Fruit fly (Drosophila melanogaster): Measurements from ENCODE around the gene CG6983.

The CG6983 gene

dm6 chr3L:8453443-8454360 lies 4.5 kb upstream of the CG6983 start:
- TF ChIP-seq Dll (optimal IDR thresholded peaks at IDR 0.05), result no peak
- TF ChIP-seq pan (optimal IDR thresholded peaks at IDR 0.05), result no peak
- TF ChIP-seq psq (optimal IDR thresholded peaks at IDR 0.05), result no peak
- TF ChIP-seq EcR (GFP tag; optimal IDR thresholded peaks at IDR 0.05), result no peak
- TF ChIP-seq usp (GFP tag; optimal IDR thresholded peaks at IDR 0.05), result no peak
- no peak for TF ChIP-seq CG8478 (optimal IDR thresholded peaks at IDR 0.05)

- TF ChIP-seq CG8478 (optimal IDR thresholded peaks at IDR 0.05), result no peak
Measured at dm6 chr3L:8452986-8453385, 3.8 kb upstream of the CG6983 start.

dm6 chr3L:8451966-8452620 lies 2.9 kb upstream of the CG6983 start:
- TF ChIP-seq Dll (optimal IDR thresholded peaks at IDR 0.05) (no peak), pan (optimal IDR thresholded peaks at IDR 0.05) (no peak), usp (GFP tag; optimal IDR thresholded peaks at IDR 0.05) (no peak), EcR (GFP tag; optimal IDR thresholded peaks at IDR 0.05) (no peak), psq (optimal IDR thresholded peaks at IDR 0.05) (no peak), CG8478 (optimal IDR thresholded peaks at IDR 0.05) (no peak)

- TF ChIP-seq EcR (GFP tag; optimal IDR thresholded peaks at IDR 0.05) (no peak), pan (optimal IDR thresholded peaks at IDR 0.05) (no peak), Dll (optimal IDR thresholded peaks at IDR 0.05) (no peak), psq (optimal IDR thresholded peaks at IDR 0.05) (no peak), usp (GFP tag; optimal IDR thresholded peaks at IDR 0.05) (no peak)
Measured at dm6 chr3L:8450747-8451146, 1.6 kb upstream of the CG6983 start.

- no peak for TF ChIP-seq usp (GFP tag; optimal IDR thresholded peaks at IDR 0.05)
- no peak for TF ChIP-seq CG8478 (optimal IDR thresholded peaks at IDR 0.05)
- TF ChIP-seq Dll (optimal IDR thresholded peaks at IDR 0.05), result no peak
- TF ChIP-seq psq (optimal IDR thresholded peaks at IDR 0.05), result no peak
- no peak for TF ChIP-seq EcR (GFP tag; optimal IDR thresholded peaks at IDR 0.05)
- TF ChIP-seq pan (optimal IDR thresholded peaks at IDR 0.05), result no peak
Measured at dm6 chr3L:8449800-8450690, 868 bp upstream of the CG6983 start, which contains the start of gene Gug. TSS of gene Gug (plus strand) at chr3L:8449922.

dm6 chr3L:8448517-8448889 lies 674 bp downstream of the CG6983 start:
- TF ChIP-seq pan (optimal IDR thresholded peaks at IDR 0.05), result no peak
- TF ChIP-seq usp (GFP tag; optimal IDR thresholded peaks at IDR 0.05), result no peak
- TF ChIP-seq EcR (GFP tag; optimal IDR thresholded peaks at IDR 0.05), result no peak
- TF ChIP-seq Dll (optimal IDR thresholded peaks at IDR 0.05), result no peak

dm6 chr3L:8447795-8448516 lies 1.2 kb downstream of the CG6983 start:
- no peak for TF ChIP-seq pan (optimal IDR thresholded peaks at IDR 0.05)
- TF ChIP-seq Dll (optimal IDR thresholded peaks at IDR 0.05), result no peak
- TF ChIP-seq EcR (GFP tag; optimal IDR thresholded peaks at IDR 0.05), result no peak
- TF ChIP-seq psq (optimal IDR thresholded peaks at IDR 0.05), result no peak
- TF ChIP-seq usp (GFP tag; optimal IDR thresholded peaks at IDR 0.05), result no peak

- TF ChIP-seq usp (GFP tag; optimal IDR thresholded peaks at IDR 0.05) (no peak), CG8478 (optimal IDR thresholded peaks at IDR 0.05) (no peak), EcR (GFP tag; optimal IDR thresholded peaks at IDR 0.05) (no peak)
Measured at dm6 chr3L:8446050-8446781, 3.0 kb downstream of the CG6983 start.

- no peak for TF ChIP-seq CG8478 (optimal IDR thresholded peaks at IDR 0.05)
- no peak for TF ChIP-seq psq (optimal IDR thresholded peaks at IDR 0.05)
- TF ChIP-seq pan (optimal IDR thresholded peaks at IDR 0.05), result no peak
- no peak for TF ChIP-seq usp (GFP tag; optimal IDR thresholded peaks at IDR 0.05)
- no peak for TF ChIP-seq EcR (GFP tag; optimal IDR thresholded peaks at IDR 0.05)
- no peak for TF ChIP-seq Dll (optimal IDR thresholded peaks at IDR 0.05)
Measured at dm6 chr3L:8445027-8445426, 4.2 kb downstream of the CG6983 start.

dm6 chr3L:8441745-8442575 lies 7.2 kb downstream of the CG6983 start, which contains the start of gene Unr:
TSS of gene Unr (minus strand) at chr3L:8442381.
- TF ChIP-seq CG8478 (optimal IDR thresholded peaks at IDR 0.05) (peak; percentile 27), pan (optimal IDR thresholded peaks at IDR 0.05) (no peak), EcR (GFP tag; optimal IDR thresholded peaks at IDR 0.05) (no peak), usp (GFP tag; optimal IDR thresholded peaks at IDR 0.05) (no peak), psq (optimal IDR thresholded peaks at IDR 0.05) (no peak), Dll (optimal IDR thresholded peaks at IDR 0.05) (no peak)
